Worm (Caenorhabditis elegans) whole organism, early embryonic: Measurements from ENCODE around the gene sgk-1.

Experiments
- F13C5.2 ChIP-seq: sonication (generic microtip); optimal IDR thresholded peaks from 2 replicates; lab custom pipeline; 2017; ENCODE audit warnings: mild to moderate bottlenecking, missing genetic modification characterization, inconsistent platforms, missing compliant biosample characterization
- ceh-36 ChIP-seq: sonication (generic microtip); optimal IDR thresholded peaks from 2 replicates; lab custom pipeline; 2016; ENCODE audit warnings: missing genetic modification characterization, inconsistent platforms, missing compliant biosample characterization
- ets-7 ChIP-seq: sonication (generic microtip); optimal IDR thresholded peaks from 2 replicates; lab custom pipeline; 2016; ENCODE audit warnings: missing genotype, missing genetic modification characterization, missing compliant biosample characterization
- hnd-1 ChIP-seq: sonication (generic microtip); optimal IDR thresholded peaks from 2 replicates; lab custom pipeline; 2016; ENCODE audit warnings: missing genetic modification characterization, missing compliant biosample characterization

DNA sequence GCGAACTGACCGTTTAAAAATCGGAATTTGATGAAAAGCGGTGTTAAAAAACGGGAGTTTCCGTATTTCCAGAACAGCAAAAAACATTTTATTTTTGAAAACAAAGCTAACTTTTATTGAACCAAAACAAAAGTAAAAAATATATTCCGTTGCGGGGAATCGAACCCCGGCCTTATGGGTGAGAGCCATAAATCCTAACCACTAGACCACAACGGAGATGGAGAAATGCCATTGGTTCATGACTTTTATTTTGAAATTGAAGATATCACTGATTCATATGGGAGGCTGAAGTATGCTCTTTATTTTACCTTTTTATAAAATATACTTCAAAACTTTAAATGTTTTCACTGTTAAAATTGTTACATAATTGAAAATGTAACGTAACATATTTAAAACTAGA is 23.2 kb upstream of the sgk-1 start:
- TF ChIP-seq hnd-1 (tag; lab: Kevin White, UChicago) (no peak), F13C5.2 (no peak), ceh-36 (no peak), ets-7 (tag; lab: Kevin White, UChicago) (no peak)
